Worm (Caenorhabditis elegans): Measurements from ENCODE around the gene F35D11.1.

DNA sequence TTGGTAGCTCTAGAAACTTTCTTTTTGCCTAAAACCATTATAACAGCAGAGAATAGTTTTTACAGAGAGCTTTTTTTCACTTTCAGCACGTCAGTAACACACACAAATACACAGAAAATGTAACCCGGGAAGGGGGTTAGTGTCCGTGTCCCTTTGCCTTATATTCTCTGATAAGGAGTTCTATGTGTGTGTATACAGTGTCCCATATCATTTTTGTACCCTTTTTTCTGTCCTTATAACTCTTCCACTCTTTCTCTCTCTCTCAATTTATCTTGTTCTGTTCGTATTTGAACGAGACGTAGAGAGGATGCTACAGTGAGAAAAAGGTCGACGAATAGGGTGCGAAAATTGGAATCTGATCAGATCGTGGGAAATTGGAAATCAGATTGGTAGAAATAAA, 27.9 kb upstream of the F35D11.1 start:
- TF ChIP-seq npax-4 (tag; optimal IDR thresholded peaks at IDR 0.05) (no peak), ceh-2 (tag; optimal IDR thresholded peaks at IDR 0.05) (no peak), dmd-4 (tag; optimal IDR thresholded peaks at IDR 0.05; ENCODE audit: borderline replicate concordance) (no peak), fkh-10 (GFP tag; optimal IDR thresholded peaks at IDR 0.05) (no peak), hlh-30 (tag; optimal IDR thresholded peaks at IDR 0.05; ENCODE audit: insufficient read depth) (no peak), mec-3 (tag; optimal IDR thresholded peaks at IDR 0.05; ENCODE audit: borderline replicate concordance) (no peak)

All from whole organism, late embryonic.